Worm (Caenorhabditis elegans): ENCODE data around the gene tbx-39.

ce11 chrIV:15328092-15328491 is 4.4 kb downstream of the tbx-39 start, which contains the start of gene tbx-40:
- TF ChIP-seq fkh-10 (GFP tag; optimal IDR thresholded peaks at IDR 0.05), result no peak
- no peak for TF ChIP-seq nhr-76 (tag; optimal IDR thresholded peaks at IDR 0.05)
- no peak for TF ChIP-seq daf-16 (GFP tag; optimal IDR thresholded peaks at IDR 0.05)
- no peak for TF ChIP-seq daf-16 (tag; optimal IDR thresholded peaks at IDR 0.05)
- no peak for TF ChIP-seq ztf-11 (tag; optimal IDR thresholded peaks at IDR 0.05)
- no peak for TF ChIP-seq nhr-11 (tag; optimal IDR thresholded peaks at IDR 0.05)
- no peak for TF ChIP-seq ceh-82 (tag; optimal IDR thresholded peaks at IDR 0.05)
- TF ChIP-seq zag-1 (tag; optimal IDR thresholded peaks at IDR 0.05), result no peak
